Worm (Caenorhabditis elegans) whole organism, L1 larva: ENCODE measurements around the gene twk-28.

Source experiments
- C16A3.4 ChIP-seq: fragments of 150-350 bp; optimal IDR thresholded peaks from 2 replicates; lab custom pipeline; 2014; ENCODE audit warnings: missing biosample characterization, missing genetic modification characterization
- C34B4.2 ChIP-seq: sonication (generic microtip); optimal IDR thresholded peaks from 2 replicates; lab custom pipeline; 2017; ENCODE audit warnings: mild to moderate bottlenecking, missing genetic modification characterization, missing compliant biosample characterization
- F16B12.6 ChIP-seq: fragments of 150-350 bp; optimal IDR thresholded peaks from 2 replicates; lab custom pipeline; 2014; ENCODE audit warnings: missing biosample characterization, missing genetic modification characterization
- Y116A8C.19 ChIP-seq: sonication (generic microtip); optimal IDR thresholded peaks from 2 replicates; lab custom pipeline; 2016; ENCODE audit warnings: missing compliant biosample characterization, missing genetic modification characterization, borderline replicate concordance
- alr-1 ChIP-seq: fragments of 200-800 bp; sonication (Bioruptor generic); optimal IDR thresholded peaks from 2 replicates; lab custom pipeline; 2018; ENCODE audit warnings: borderline replicate concordance, mild to moderate bottlenecking, missing genetic modification characterization, missing compliant biosample characterization
- aly-2 ChIP-seq: fragments of 150-350 bp; optimal IDR thresholded peaks from 2 replicates; lab custom pipeline; 2014; ENCODE audit warnings: missing biosample characterization, missing genetic modification characterization
- ama-1 ChIP-seq: fragments of 150-350 bp; optimal IDR thresholded peaks from 2 replicates; lab custom pipeline; 2014
- ceh-82 ChIP-seq, 3 experiments: fragments of 150-350 bp in 1 of 3; sonication (generic microtip) in 2 of 3; optimal IDR thresholded peaks; 2 replicates each; lab custom pipeline; 2014 to 2017; ENCODE audit warnings: missing biosample characterization in 3 of 3, missing genetic modification characterization in 3 of 3
- ceh-90 ChIP-seq: sonication (generic microtip); optimal IDR thresholded peaks from 2 replicates; lab custom pipeline; 2016; ENCODE audit warnings: missing genetic modification characterization, missing compliant biosample characterization
- ces-1 ChIP-seq: fragments of 150-350 bp; optimal IDR thresholded peaks from 2 replicates; lab custom pipeline; 2014; ENCODE audit warnings: missing biosample characterization, missing genetic modification reagents, missing genetic modification characterization
- dpl-1 ChIP-seq, 3 experiments: fragments of 150-350 bp in 2 of 3; sonication (generic microtip) in 1 of 3; optimal IDR thresholded peaks; 2 replicates each; lab custom pipeline; 2014 to 2017; ENCODE audit warnings: missing biosample characterization in 3 of 3, missing genetic modification characterization in 3 of 3, missing genetic modification reagents in 3 of 3
- dsc-1 ChIP-seq: sonication (generic microtip); optimal IDR thresholded peaks from 2 replicates; lab custom pipeline; 2016; ENCODE audit warnings: mild to moderate bottlenecking, missing genetic modification characterization, missing compliant biosample characterization
- efl-3 ChIP-seq: fragments of 200-800 bp; sonication (Bioruptor generic); optimal IDR thresholded peaks from 2 replicates; lab custom pipeline; 2018; ENCODE audit warnings: mild to moderate bottlenecking, missing genetic modification characterization, missing compliant biosample characterization
- egl-13 ChIP-seq: sonication (generic microtip); optimal IDR thresholded peaks from 2 replicates; lab custom pipeline; 2016; ENCODE audit warnings: missing genotype, missing genetic modification reagents, missing genetic modification characterization, missing compliant biosample characterization
- elt-2 ChIP-seq: sonication (generic microtip); optimal IDR thresholded peaks from 2 replicates; lab custom pipeline; 2016; ENCODE audit warnings: missing genetic modification characterization, mild to moderate bottlenecking, inconsistent platforms, missing compliant biosample characterization, missing genetic modification reagents
- fkh-10 ChIP-seq: sonication (generic microtip); optimal IDR thresholded peaks from 2 replicates; lab custom pipeline; 2017; ENCODE audit warnings: missing biosample characterization, missing genetic modification reagents, missing genetic modification characterization
- fkh-4 ChIP-seq: sonication (generic microtip); optimal IDR thresholded peaks from 2 replicates; lab custom pipeline; 2016; ENCODE audit warnings: missing compliant biosample characterization, missing genetic modification characterization, borderline replicate concordance
- fkh-8 ChIP-seq: sonication (generic microtip); optimal IDR thresholded peaks from 2 replicates; lab custom pipeline; 2016; ENCODE audit warnings: mild to moderate bottlenecking, missing genetic modification characterization, missing compliant biosample characterization
- hlh-17 ChIP-seq: fragments of 200-800 bp; sonication (Bioruptor generic); optimal IDR thresholded peaks from 2 replicates; lab custom pipeline; 2018; ENCODE audit warnings: missing genetic modification characterization, mild to moderate bottlenecking, missing compliant biosample characterization, moderate library complexity, borderline replicate concordance
- hlh-4 ChIP-seq: sonication (generic microtip); optimal IDR thresholded peaks from 2 replicates; lab custom pipeline; 2016; ENCODE audit warnings: mild to moderate bottlenecking, missing genetic modification characterization, missing compliant biosample characterization
- irx-1 ChIP-seq: sonication (generic microtip); optimal IDR thresholded peaks from 2 replicates; lab custom pipeline; 2016; ENCODE audit warnings: missing genetic modification characterization, missing compliant biosample characterization
- lin-14 ChIP-seq: fragments of 200-800 bp; sonication (Bioruptor generic); optimal IDR thresholded peaks from 2 replicates; lab custom pipeline; 2018; ENCODE audit warnings: mild to moderate bottlenecking, missing genetic modification characterization, moderate library complexity, missing compliant biosample characterization
- lin-15B ChIP-seq: fragments of 150-350 bp; sonication (generic microtip); optimal IDR thresholded peaks from 3 replicates; lab custom pipeline; 2014; ENCODE audit warnings: missing biosample characterization, missing genetic modification characterization
- lin-35 ChIP-seq, 2 experiments: fragments of 150-350 bp; optimal IDR thresholded peaks; 2 replicates each; lab custom pipeline; 2014; ENCODE audit warnings: missing biosample characterization in 2 of 2, missing genetic modification characterization in 2 of 2, missing genetic modification reagents in 2 of 2
- lin-39 ChIP-seq: fragments of 150-350 bp; optimal IDR thresholded peaks from 2 replicates; lab custom pipeline; 2014; ENCODE audit warnings: missing biosample characterization, missing genetic modification reagents, missing genetic modification characterization
- lir-3 ChIP-seq: sonication (generic microtip); optimal IDR thresholded peaks from 2 replicates; lab custom pipeline; 2016; ENCODE audit warnings: mild to moderate bottlenecking, missing genetic modification characterization, moderate library complexity, missing compliant biosample characterization; ENCODE audit not compliant: poor library complexity
- lsy-2 ChIP-seq, 2 experiments: fragments of 150-350 bp; optimal IDR thresholded peaks; 2 replicates each; lab custom pipeline; 2014; ENCODE audit warnings: missing biosample characterization in 2 of 2, missing genetic modification characterization in 2 of 2
- mab-9 ChIP-seq: fragments of 200-800 bp; sonication (Bioruptor generic); IDR thresholded peaks from 2 replicates; pipeline ENCODE4 v1.3.6; 2022; ENCODE audit warnings: missing genetic modification reagents, missing genetic modification characterization, missing compliant biosample characterization
- mdl-1 ChIP-seq, 2 experiments: fragments of 150-350 bp; optimal IDR thresholded peaks; 2 replicates each; lab custom pipeline; 2014 to 2017; ENCODE audit warnings: missing biosample characterization in 2 of 2, missing genetic modification characterization in 2 of 2, inconsistent platforms in 1 of 2
- nhr-12 ChIP-seq: sonication (generic microtip); optimal IDR thresholded peaks from 2 replicates; lab custom pipeline; 2017; ENCODE audit warnings: missing biosample characterization, missing genetic modification characterization
- nhr-20 ChIP-seq: sonication (generic microtip); optimal IDR thresholded peaks from 2 replicates; lab custom pipeline; 2016; ENCODE audit warnings: mild to moderate bottlenecking, missing genetic modification characterization, missing compliant biosample characterization
- nhr-71 ChIP-seq: sonication (generic microtip); optimal IDR thresholded peaks from 2 replicates; lab custom pipeline; 2016; ENCODE audit warnings: mild to moderate bottlenecking, missing genetic modification characterization, moderate library complexity, missing compliant biosample characterization
- nhr-85 ChIP-seq: sonication (generic microtip); peaks from one replicate; lab custom pipeline; 2016; ENCODE audit warnings: missing genetic modification characterization, inconsistent platforms, missing compliant biosample characterization
- nhr-90 ChIP-seq: sonication (generic microtip); optimal IDR thresholded peaks from 2 replicates; lab custom pipeline; 2016; ENCODE audit warnings: mild to moderate bottlenecking, missing genetic modification characterization, missing compliant biosample characterization; ENCODE audit not compliant: poor library complexity
- pag-3 ChIP-seq: sonication (generic microtip); optimal IDR thresholded peaks from 2 replicates; lab custom pipeline; 2017; ENCODE audit warnings: missing genetic modification characterization, mild to moderate bottlenecking, missing compliant biosample characterization, antibody characterized with exemption, borderline replicate concordance; ENCODE audit not compliant: insufficient read depth
- pqm-1 ChIP-seq: sonication (generic microtip); optimal IDR thresholded peaks from 3 replicates; lab custom pipeline; 2017; ENCODE audit warnings: missing biosample characterization, missing genetic modification characterization
- skn-1 ChIP-seq: fragments of 150-350 bp; optimal IDR thresholded peaks from 2 replicates; lab custom pipeline; 2014; ENCODE audit warnings: missing biosample characterization, missing genetic modification characterization
- sox-4 ChIP-seq: sonication (generic microtip); optimal IDR thresholded peaks from 2 replicates; lab custom pipeline; 2016; ENCODE audit warnings: missing genetic modification characterization, missing compliant biosample characterization
- sptf-1 ChIP-seq: fragments of 150-350 bp; optimal IDR thresholded peaks from 2 replicates; lab custom pipeline; 2014; ENCODE audit warnings: missing biosample characterization, missing genetic modification characterization
- sup-37 ChIP-seq: fragments of 200-800 bp; sonication (Bioruptor generic); optimal IDR thresholded peaks from 2 replicates; lab custom pipeline; 2018; ENCODE audit warnings: mild to moderate bottlenecking, missing genetic modification characterization, missing compliant biosample characterization
- unc-30 ChIP-seq: sonication (generic microtip); optimal IDR thresholded peaks from 2 replicates; lab custom pipeline; 2017; ENCODE audit warnings: missing biosample characterization, missing genetic modification characterization
- unc-62 ChIP-seq: fragments of 150-350 bp; optimal IDR thresholded peaks from 2 replicates; lab custom pipeline; 2014; ENCODE audit warnings: missing biosample characterization, missing genetic modification reagents, missing genetic modification characterization
- xbp-1 ChIP-seq: sonication (generic microtip); optimal IDR thresholded peaks from 2 replicates; lab custom pipeline; 2016; ENCODE audit warnings: missing genetic modification characterization, missing compliant biosample characterization
- zag-1 ChIP-seq: fragments of 150-350 bp; optimal IDR thresholded peaks from 2 replicates; lab custom pipeline; 2014; ENCODE audit warnings: missing biosample characterization, missing genetic modification characterization
- zip-4 ChIP-seq: fragments of 200-800 bp; sonication (Bioruptor generic); optimal IDR thresholded peaks from 2 replicates; lab custom pipeline; 2018; ENCODE audit warnings: mild to moderate bottlenecking, missing genetic modification characterization, moderate library complexity, missing compliant biosample characterization
- ztf-11 ChIP-seq, 2 experiments: sonication (generic microtip); optimal IDR thresholded peaks; 2 replicates each; lab custom pipeline; 2016 to 2017; ENCODE audit warnings: missing genetic modification characterization in 2 of 2, missing biosample characterization in 1 of 2, missing compliant biosample characterization in 1 of 2
- ztf-4 ChIP-seq: fragments of 150-350 bp; optimal IDR thresholded peaks from 2 replicates; lab custom pipeline; 2014; ENCODE audit warnings: missing biosample characterization, missing genetic modification characterization

Gene twk-28

DNA sequence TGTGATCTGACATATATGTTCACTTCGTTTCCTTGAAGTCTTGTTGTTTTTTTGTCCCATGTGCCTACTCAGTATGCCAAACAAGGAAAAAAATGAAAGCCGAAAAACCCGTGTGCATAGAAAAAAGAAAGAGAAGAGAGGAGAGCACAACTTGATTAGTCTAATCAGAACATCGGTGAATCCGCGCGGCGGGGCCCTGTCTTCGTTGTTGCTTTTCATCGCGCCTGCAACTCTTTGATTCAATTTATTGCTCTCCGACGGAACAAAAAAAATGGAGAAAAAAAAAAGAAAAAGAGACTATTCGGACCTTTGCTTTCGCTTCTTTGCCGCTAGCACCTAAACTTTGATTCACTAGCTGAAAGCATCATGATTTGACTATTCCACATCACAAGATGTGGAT is 35.8 kb upstream of the twk-28 start:
- no peak for TF ChIP-seq skn-1 (tag; lab: Kevin White, UChicago)
- TF ChIP-seq fkh-4 (tag; lab: Kevin White, UChicago) = no peak
- peak; percentile 95 for TF ChIP-seq fkh-10 (GFP tag; lab: Kevin White, UChicago)
- TF ChIP-seq zip-4 (GFP tag; lab: Kevin White, UChicago) = no peak
- TF ChIP-seq hlh-17 (GFP tag; lab: Kevin White, UChicago) = no peak
- peak; percentile 87 for TF ChIP-seq ces-1 (GFP tag; lab: Kevin White, UChicago)
- TF ChIP-seq lin-14 = peak; percentile 77
- peak; percentile 2 for TF ChIP-seq nhr-71 (tag; lab: Kevin White, UChicago)
- no peak for TF ChIP-seq ama-1 (lab: Kevin White, UChicago)
- TF ChIP-seq alr-1 (tag; lab: Kevin White, UChicago) = no peak
- TF ChIP-seq lin-35 (GFP tag; optimal IDR thresholded peaks at IDR 0.05; lab: Kevin White, UChicago) = no peak
- TF ChIP-seq F16B12.6 (tag; lab: Kevin White, UChicago) = no peak
- TF ChIP-seq hlh-4 (tag; lab: Kevin White, UChicago) = no peak
- no peak for TF ChIP-seq lin-15B

DNA sequence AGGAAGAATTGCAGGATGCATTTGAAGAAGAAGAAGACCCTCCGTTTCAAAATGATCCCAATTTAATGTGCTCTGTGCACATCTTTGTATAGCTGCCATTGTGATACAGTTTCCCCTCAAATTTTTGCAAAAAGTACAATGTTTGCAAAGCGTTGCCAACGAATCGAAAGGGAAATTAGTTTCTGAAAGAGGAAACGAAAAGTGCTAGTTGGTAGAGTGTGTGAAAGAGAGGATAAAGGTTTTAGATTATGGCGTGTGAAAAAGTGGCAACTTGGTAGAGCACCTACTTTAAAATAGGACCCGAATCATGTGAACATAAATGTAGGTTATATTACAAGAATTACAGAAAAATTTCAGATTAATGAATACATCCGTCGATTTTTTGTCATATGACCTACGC is 32.5 kb upstream of the twk-28 start, which contains the start of gene C52B9.8:
Gene C52B9.8 (minus strand): TSS at position 101 of the 400 bp plus-strand sequence.
- TF ChIP-seq dsc-1 (no peak), egl-13 (tag; lab: Kevin White, UChicago) (no peak), fkh-8 (tag; lab: Kevin White, UChicago) (peak; percentile 16), unc-30 (tag; lab: Kevin White, UChicago) (no peak), sup-37 (GFP tag; lab: Kevin White, UChicago) (no peak), ztf-11 (tag; optimal IDR thresholded peaks at IDR 0.05; lab: Kevin White, UChicago) (no peak), fkh-10 (GFP tag; lab: Kevin White, UChicago) (no peak), nhr-71 (tag; lab: Kevin White, UChicago) (no peak)

DNA sequence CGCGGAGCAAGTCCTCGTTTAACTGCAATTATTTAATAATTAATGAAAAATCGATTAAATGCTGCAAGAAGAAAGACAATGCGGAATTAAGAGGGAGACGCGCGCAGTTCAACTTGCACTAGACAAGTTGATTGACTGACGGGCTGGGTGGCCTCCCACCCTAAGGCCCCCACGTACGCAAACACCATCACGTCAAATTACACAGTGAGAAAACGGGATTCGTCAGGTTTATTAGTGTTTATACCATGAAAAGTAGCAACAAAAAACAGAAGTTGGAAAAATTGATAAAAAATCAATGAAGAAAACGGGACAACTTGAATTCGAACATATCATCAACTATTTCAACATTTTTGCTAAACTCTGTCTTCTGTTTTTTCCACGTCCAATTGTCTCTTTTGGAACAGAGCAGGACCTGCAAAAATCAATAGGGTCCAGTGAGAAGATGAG is 28.4 kb upstream of the twk-28 start:
- TF ChIP-seq pqm-1 (no peak), zag-1 (tag; lab: Kevin White, UChicago) (no peak), sox-4 (tag; lab: Kevin White, UChicago) (no peak), ztf-4 (tag; lab: Kevin White, UChicago) (no peak), Y116A8C.19 (tag; lab: Kevin White, UChicago) (no peak), sptf-1 (tag; lab: Kevin White, UChicago) (no peak), fkh-10 (GFP tag; lab: Kevin White, UChicago) (no peak), xbp-1 (tag; lab: Kevin White, UChicago) (peak; percentile 45), aly-2 (tag; lab: Kevin White, UChicago) (no peak), ces-1 (GFP tag; lab: Kevin White, UChicago) (no peak), C16A3.4 (tag; lab: Kevin White, UChicago) (peak; percentile 28), irx-1 (tag; lab: Kevin White, UChicago) (peak; percentile 61), dpl-1 (GFP tag; optimal IDR thresholded peaks at IDR 0.05; lab: Kevin White, UChicago) (peak in 2 of 3 experiments; percentile 20 to 28), nhr-12 (no peak), elt-2 (peak; percentile 6), nhr-20 (tag; lab: Kevin White, UChicago) (peak; percentile 54), zip-4 (GFP tag; lab: Kevin White, UChicago) (no peak), dsc-1 (peak; percentile 46), efl-3 (GFP tag; lab: Kevin White, UChicago) (no peak), fkh-8 (tag; lab: Kevin White, UChicago) (peak; percentile 26), C34B4.2 (tag; lab: Kevin White, UChicago) (no peak), lsy-2 (tag; optimal IDR thresholded peaks at IDR 0.05; lab: Kevin White, UChicago) (peak; percentile 13 to 41), nhr-85 (tag; lab: Kevin White, UChicago) (peak; percentile 73), mab-9 (GFP tag; lab: Robert Waterston, UW) (no peak), lin-39 (tag; lab: Kevin White, UChicago) (no peak), ceh-82 (tag; optimal IDR thresholded peaks at IDR 0.05; lab: Kevin White, UChicago) (peak in 2 of 3 experiments; percentile 4 to 15), lir-3 (tag; lab: Kevin White, UChicago) (no peak), mdl-1 (tag; optimal IDR thresholded peaks at IDR 0.05; lab: Kevin White, UChicago) (no peak), F16B12.6 (tag; lab: Kevin White, UChicago) (peak; percentile 85), ceh-90 (no peak), pag-3 (tag; lab: Kevin White, UChicago) (no peak), nhr-90 (tag; lab: Kevin White, UChicago) (peak; percentile 18), fkh-4 (tag; lab: Kevin White, UChicago) (no peak), unc-62 (GFP tag; lab: Kevin White, UChicago) (no peak)
